Worm (Caenorhabditis elegans): ENCODE results near the gene F23G4.1.

DNA sequence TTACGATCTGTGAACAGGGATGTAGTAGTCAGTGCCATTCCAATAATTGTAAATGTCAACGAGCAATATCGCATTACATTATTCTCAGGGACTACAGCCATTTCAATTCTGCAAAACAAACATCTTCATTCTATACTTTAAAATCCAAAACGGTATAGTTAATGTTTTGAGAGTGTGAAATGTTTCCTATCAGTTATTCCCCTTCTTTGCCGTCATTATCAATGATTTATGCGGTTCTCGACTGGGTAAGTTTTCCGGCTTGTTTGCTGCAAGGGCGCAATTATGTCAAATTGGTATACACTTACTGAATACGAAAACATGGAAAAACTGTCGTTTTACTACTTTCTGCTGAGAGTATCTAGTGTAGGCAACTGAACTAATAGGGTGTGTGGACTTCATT lies at the start of gene F23G4.1:
- TF ChIP-seq unc-62 (GFP tag; optimal IDR thresholded peaks at IDR 0.05) (no peak), skn-1 (tag; optimal IDR thresholded peaks at IDR 0.05) (no peak), blmp-1 (tag; optimal IDR thresholded peaks at IDR 0.05; ENCODE audit: insufficient read depth) (no peak), aly-2 (tag; optimal IDR thresholded peaks at IDR 0.05) (no peak), unc-55 (GFP tag; optimal IDR thresholded peaks at IDR 0.05) (no peak), snpc-4 (tag; optimal IDR thresholded peaks at IDR 0.05) (no peak), dmd-4 (tag; optimal IDR thresholded peaks at IDR 0.05) (no peak), ceh-82 (tag; optimal IDR thresholded peaks at IDR 0.05) (no peak), C34F6.9 (tag; optimal IDR thresholded peaks at IDR 0.05) (no peak), lin-13 (GFP tag; optimal IDR thresholded peaks at IDR 0.05) (no peak), mdl-1 (tag; optimal IDR thresholded peaks at IDR 0.05) (no peak), peb-1 (tag; optimal IDR thresholded peaks at IDR 0.05) (no peak), lin-39 (tag; optimal IDR thresholded peaks at IDR 0.05) (no peak), ZK546.5 (tag; optimal IDR thresholded peaks at IDR 0.05) (no peak)
